Fruit fly (Drosophila melanogaster): ENCODE results near the gene Mvl.

Gene Mvl

dm6 chr3R:21013780-21014179 is 46.8 kb downstream of the Mvl start:
- no peak for TF ChIP-seq CG3032 (tag; optimal IDR thresholded peaks at IDR 0.05)
- no peak for TF ChIP-seq CG15336 (GFP tag; IDR thresholded peaks at IDR 0.05)
- TF ChIP-seq CG32006 (GFP tag; optimal IDR thresholded peaks at IDR 0.05), result no peak
- no peak for TF ChIP-seq Eip93F (GFP tag; optimal IDR thresholded peaks at IDR 0.05)
- TF ChIP-seq CG7368 (GFP tag; optimal IDR thresholded peaks at IDR 0.05), result no peak
- TF ChIP-seq Eip75B (GFP tag; optimal IDR thresholded peaks at IDR 0.05), result no peak
- no peak for TF ChIP-seq CG16779 (tag; optimal IDR thresholded peaks at IDR 0.05)
- TF ChIP-seq Hr38 (GFP tag; optimal IDR thresholded peaks at IDR 0.05), result no peak
- no peak for TF ChIP-seq CG6808 (GFP tag; optimal IDR thresholded peaks at IDR 0.05)
- TF ChIP-seq CG11762 (GFP tag; optimal IDR thresholded peaks at IDR 0.05; ENCODE audit: insufficient read depth), result no peak
- no peak for TF ChIP-seq CG6792 (GFP tag; optimal IDR thresholded peaks at IDR 0.05)
- no peak for TF ChIP-seq esn (GFP tag; optimal IDR thresholded peaks at IDR 0.05)
- TF ChIP-seq svp (GFP tag), result no peak
- no peak for TF ChIP-seq CG11902 (GFP tag; optimal IDR thresholded peaks at IDR 0.05)
- no peak for TF ChIP-seq Met (GFP tag; optimal IDR thresholded peaks at IDR 0.05)
- no peak for TF ChIP-seq CG8319 (GFP tag; optimal IDR thresholded peaks at IDR 0.05)
- TF ChIP-seq CG3919 (GFP tag; optimal IDR thresholded peaks at IDR 0.05), result no peak
- no peak for TF ChIP-seq CG8119 (GFP tag; IDR thresholded peaks at IDR 0.05)

DNA sequence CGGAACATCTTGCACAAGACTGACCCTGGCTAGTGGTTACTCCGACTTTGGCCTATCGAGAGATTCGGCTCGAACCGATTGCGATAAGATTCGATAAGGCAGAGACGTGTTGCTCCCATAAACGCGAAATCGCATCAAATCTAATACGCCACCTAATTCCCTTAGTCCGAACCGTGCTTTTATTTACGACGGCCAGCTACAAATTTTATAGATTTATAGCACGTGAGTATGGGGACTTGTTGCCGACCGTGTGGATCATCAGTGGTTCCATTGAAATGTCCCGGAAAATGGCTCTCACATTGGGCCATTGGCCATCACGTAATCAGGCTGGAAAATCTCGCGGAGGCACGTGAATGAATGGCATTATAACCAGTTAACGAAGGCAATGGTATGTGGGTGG is 53.6 kb downstream of the Mvl start, which contains the start of gene Alp5:
Gene Alp5 (minus strand): TSS at position 24 of the 400 bp plus-strand sequence.
- TF ChIP-seq CG6163 (GFP tag; IDR thresholded peaks at IDR 0.05) (no peak), fd59A (GFP tag; optimal IDR thresholded peaks at IDR 0.05) (no peak), Sox15 (GFP tag; optimal IDR thresholded peaks at IDR 0.05) (no peak), topi (GFP tag; optimal IDR thresholded peaks at IDR 0.05) (no peak), CG8632 (GFP tag; optimal IDR thresholded peaks at IDR 0.05) (no peak), esn (GFP tag; optimal IDR thresholded peaks at IDR 0.05) (no peak), CG6276 (GFP tag; optimal IDR thresholded peaks at IDR 0.05) (no peak), CG9139 (GFP tag; optimal IDR thresholded peaks at IDR 0.05) (no peak), CG15336 (GFP tag; IDR thresholded peaks at IDR 0.05) (no peak), CG1621 (tag; optimal IDR thresholded peaks at IDR 0.05) (no peak), dsx (GFP tag; optimal IDR thresholded peaks at IDR 0.05; ENCODE audit: poor library complexity, severe bottlenecking) (no peak), Hr4 (GFP tag; optimal IDR thresholded peaks at IDR 0.05) (no peak), CG11902 (GFP tag; optimal IDR thresholded peaks at IDR 0.05) (no peak), CG16779 (tag; optimal IDR thresholded peaks at IDR 0.05) (no peak), Eip93F (GFP tag; optimal IDR thresholded peaks at IDR 0.05) (no peak), Ets21C (GFP tag; optimal IDR thresholded peaks at IDR 0.05) (no peak), Sox102F (GFP tag; optimal IDR thresholded peaks at IDR 0.05) (no peak), dac (GFP tag; optimal IDR thresholded peaks at IDR 0.05) (no peak), Gug (GFP tag; IDR thresholded peaks at IDR 0.05) (no peak)

All from whole organism, prepupa.